Worm (Caenorhabditis elegans) whole organism, L3 larva: Measurements from ENCODE around the gene M195.2.

Source experiments
- ZK546.5 ChIP-seq: sonication (generic microtip); optimal IDR thresholded peaks from 2 replicates; lab custom pipeline; 2017; ENCODE audit warnings: missing biosample characterization, missing genetic modification characterization
- ama-1 ChIP-seq: fragments of 150-350 bp; optimal IDR thresholded peaks from 2 replicates; lab custom pipeline; 2018
- ceh-16 ChIP-seq: sonication (generic microtip); optimal IDR thresholded peaks from 2 replicates; lab custom pipeline; 2017; ENCODE audit warnings: missing biosample characterization, missing genetic modification characterization
- ceh-28 ChIP-seq: fragments of 150-350 bp; optimal IDR thresholded peaks from 2 replicates; lab custom pipeline; 2014; ENCODE audit warnings: missing biosample characterization, missing genetic modification reagents, missing genetic modification characterization
- ceh-82 ChIP-seq: fragments of 150-350 bp; optimal IDR thresholded peaks from 2 replicates; lab custom pipeline; 2014; ENCODE audit warnings: missing biosample characterization, missing genetic modification characterization
- ceh-9 ChIP-seq: sonication (generic microtip); optimal IDR thresholded peaks from 2 replicates; lab custom pipeline; 2018; ENCODE audit warnings: missing biosample characterization, missing genetic modification characterization
- egl-27 ChIP-seq: sonication (generic microtip); optimal IDR thresholded peaks from 4 replicates; lab custom pipeline; 2017; ENCODE audit warnings: missing biosample characterization, missing genetic modification reagents, missing genetic modification characterization
- egl-5 ChIP-seq: fragments of 150-350 bp; optimal IDR thresholded peaks from 2 replicates; lab custom pipeline; 2017; ENCODE audit warnings: missing biosample characterization, missing genetic modification reagents, missing genetic modification characterization, inconsistent platforms
- elt-2 ChIP-seq: sonication (generic microtip); optimal IDR thresholded peaks from 2 replicates; lab custom pipeline; 2016; ENCODE audit warnings: missing genetic modification reagents, mild to moderate bottlenecking, missing genetic modification characterization, missing compliant biosample characterization
- elt-3 ChIP-seq, 3 experiments: fragments of 150-350 bp in 1 of 3; sonication (generic microtip) in 2 of 3; optimal IDR thresholded peaks; 2 replicates in 2 of 3; 4 replicates in 1 of 3; lab custom pipeline; 2014 to 2017; ENCODE audit warnings: missing biosample characterization in 3 of 3, missing genetic modification characterization in 3 of 3
- eor-1 ChIP-seq, 2 experiments: fragments of 150-350 bp; optimal IDR thresholded peaks; 2 replicates each; lab custom pipeline; 2014 to 2018; ENCODE audit warnings: missing biosample characterization in 2 of 2, missing genetic modification characterization in 2 of 2
- fkh-10 ChIP-seq: sonication (generic microtip); optimal IDR thresholded peaks from 2 replicates; lab custom pipeline; 2017; ENCODE audit warnings: missing biosample characterization, missing genetic modification reagents, missing genetic modification characterization
- fos-1 ChIP-seq: fragments of 150-350 bp; optimal IDR thresholded peaks from 2 replicates; lab custom pipeline; 2014; ENCODE audit warnings: missing biosample characterization, missing genetic modification characterization
- hmg-11 ChIP-seq: sonication (generic microtip); optimal IDR thresholded peaks from 2 replicates; lab custom pipeline; 2016; ENCODE audit warnings: missing genetic modification characterization, missing compliant biosample characterization
- jun-1 ChIP-seq: fragments of 150-350 bp; optimal IDR thresholded peaks from 2 replicates; lab custom pipeline; 2014; ENCODE audit warnings: missing biosample characterization, missing genetic modification reagents, missing genetic modification characterization
- lin-15B ChIP-seq: fragments of 150-350 bp; optimal IDR thresholded peaks from 2 replicates; lab custom pipeline; 2014; ENCODE audit warnings: missing biosample characterization, missing genetic modification characterization
- lin-39 ChIP-seq: fragments of 150-350 bp; optimal IDR thresholded peaks from 2 replicates; lab custom pipeline; 2018; ENCODE audit warnings: missing biosample characterization, missing genetic modification reagents, missing genetic modification characterization
- lsy-12 ChIP-seq: sonication (generic microtip); optimal IDR thresholded peaks from 2 replicates; lab custom pipeline; 2016; ENCODE audit warnings: mild to moderate bottlenecking, missing genetic modification characterization, missing compliant biosample characterization
- mml-1 ChIP-seq: fragments of 150-350 bp; sonication (generic microtip); optimal IDR thresholded peaks from 3 replicates; lab custom pipeline; 2014; ENCODE audit warnings: missing biosample characterization, missing genetic modification characterization
- nfya-1 ChIP-seq: sonication (generic microtip); optimal IDR thresholded peaks from 2 replicates; lab custom pipeline; 2017; ENCODE audit warnings: missing genetic modification characterization, mild to moderate bottlenecking, missing compliant biosample characterization, antibody characterized with exemption, moderate library complexity; ENCODE audit not compliant: insufficient read depth
- nhr-11 ChIP-seq: fragments of 150-350 bp; optimal IDR thresholded peaks from 2 replicates; lab custom pipeline; 2014; ENCODE audit warnings: missing biosample characterization, missing genetic modification characterization
- nhr-12 ChIP-seq: fragments of 150-350 bp; optimal IDR thresholded peaks from 2 replicates; lab custom pipeline; 2014; ENCODE audit warnings: missing biosample characterization, missing genetic modification characterization
- nhr-23 ChIP-seq: fragments of 150-350 bp; optimal IDR thresholded peaks from 2 replicates; lab custom pipeline; 2014; ENCODE audit warnings: missing biosample characterization, missing genetic modification reagents, missing genetic modification characterization
- nhr-237 ChIP-seq: fragments of 150-350 bp; optimal IDR thresholded peaks from 2 replicates; lab custom pipeline; 2014; ENCODE audit warnings: missing biosample characterization, missing genetic modification characterization
- nhr-25 ChIP-seq: sonication (generic microtip); optimal IDR thresholded peaks from 2 replicates; lab custom pipeline; 2017; ENCODE audit warnings: missing biosample characterization, missing genetic modification characterization
- nhr-28 ChIP-seq: fragments of 150-350 bp; optimal IDR thresholded peaks from 2 replicates; lab custom pipeline; 2014; ENCODE audit warnings: missing biosample characterization, missing genetic modification characterization
- nhr-43 ChIP-seq: sonication (generic microtip); optimal IDR thresholded peaks from 2 replicates; lab custom pipeline; 2016; ENCODE audit warnings: mild to moderate bottlenecking, missing genetic modification characterization, missing compliant biosample characterization; ENCODE audit not compliant: poor library complexity, severe bottlenecking
- nhr-67 ChIP-seq: fragments of 150-350 bp; optimal IDR thresholded peaks from 2 replicates; lab custom pipeline; 2014; ENCODE audit warnings: missing biosample characterization, missing genetic modification characterization
- nhr-76 ChIP-seq: fragments of 150-350 bp; sonication (generic microtip); optimal IDR thresholded peaks from 5 replicates; lab custom pipeline; 2014; ENCODE audit warnings: missing biosample characterization, missing genetic modification characterization
- nhr-77 ChIP-seq: fragments of 150-350 bp; optimal IDR thresholded peaks from 2 replicates; lab custom pipeline; 2014; ENCODE audit warnings: missing biosample characterization, missing genetic modification characterization
- pha-4 ChIP-seq: fragments of 150-350 bp; optimal IDR thresholded peaks from 2 replicates; lab custom pipeline; 2014; ENCODE audit warnings: missing biosample characterization, missing genetic modification reagents, missing genetic modification characterization
- pqm-1 ChIP-seq: fragments of 150-350 bp; optimal IDR thresholded peaks from 2 replicates; lab custom pipeline; 2017; ENCODE audit warnings: missing biosample characterization, missing genetic modification characterization, inconsistent platforms
- sea-2 ChIP-seq: fragments of 150-350 bp; sonication (generic microtip); optimal IDR thresholded peaks from 4 replicates; lab custom pipeline; 2014; ENCODE audit warnings: missing biosample characterization, missing genetic modification reagents, missing genetic modification characterization
- skn-1 ChIP-seq: fragments of 150-350 bp; optimal IDR thresholded peaks from 2 replicates; lab custom pipeline; 2014; ENCODE audit warnings: missing biosample characterization, missing genetic modification characterization
- snpc-4 ChIP-seq: fragments of 150-350 bp; optimal IDR thresholded peaks from 2 replicates; lab custom pipeline; 2014; ENCODE audit warnings: missing biosample characterization, missing genetic modification characterization
- unc-39 ChIP-seq: sonication (generic microtip); optimal IDR thresholded peaks from 4 replicates; lab custom pipeline; 2017; ENCODE audit warnings: missing biosample characterization, missing genetic modification characterization
- unc-62 ChIP-seq: fragments of 150-350 bp; sonication (generic microtip); optimal IDR thresholded peaks from 4 replicates; lab custom pipeline; 2014; ENCODE audit warnings: missing biosample characterization, missing genetic modification reagents, missing genetic modification characterization

Gene M195.2

DNA sequence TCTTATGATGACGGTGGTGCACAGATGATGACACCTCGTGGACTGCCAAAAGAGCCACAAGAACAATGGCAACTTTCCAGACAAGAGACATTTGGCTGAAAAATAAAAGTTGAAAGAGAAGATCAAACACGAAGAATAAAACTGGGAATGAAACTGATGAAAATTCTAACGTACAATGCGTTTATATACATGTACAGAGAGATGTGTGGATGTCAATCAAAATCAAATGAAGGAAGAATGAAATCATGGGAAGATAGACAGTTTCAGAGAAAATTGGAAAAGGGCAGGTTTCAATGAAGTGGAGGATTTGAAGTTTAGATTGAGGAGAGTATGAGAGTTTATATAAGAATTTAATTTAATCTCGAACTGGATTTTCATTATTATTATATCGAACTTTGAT lies 38.5 kb downstream of the M195.2 start, which contains the start of gene dod-23:
dod-23 (minus strand) TSS at position 101 of the 400 bp plus-strand sequence.
- TF ChIP-seq snpc-4 (tag; lab: Kevin White, UChicago), result no peak
- no peak for TF ChIP-seq unc-62
- TF ChIP-seq sea-2 (GFP tag; lab: Kevin White, UChicago), result no peak
- no peak for TF ChIP-seq ceh-82
- no peak for TF ChIP-seq fos-1 (tag; lab: Kevin White, UChicago)
- TF ChIP-seq nhr-43 (tag; lab: Kevin White, UChicago), result no peak
- TF ChIP-seq ceh-16 (tag; lab: Kevin White, UChicago), result no peak
- no peak for TF ChIP-seq ceh-28 (tag; lab: Kevin White, UChicago)
- TF ChIP-seq unc-39 (tag; lab: Kevin White, UChicago), result no peak
- no peak for TF ChIP-seq eor-1 (tag; optimal IDR thresholded peaks at IDR 0.05; lab: Kevin White, UChicago)
- TF ChIP-seq ZK546.5, result no peak
- TF ChIP-seq hmg-11 (tag; lab: Kevin White, UChicago), result no peak
- TF ChIP-seq nhr-28, result no peak
- TF ChIP-seq jun-1 (tag; lab: Kevin White, UChicago), result no peak
- TF ChIP-seq nhr-67 (tag; lab: Kevin White, UChicago), result no peak
- no peak for TF ChIP-seq lsy-12 (tag; lab: Kevin White, UChicago)
- TF ChIP-seq lin-15B (tag; lab: Kevin White, UChicago), result no peak
- TF ChIP-seq lin-39 (tag; lab: Kevin White, UChicago), result no peak
- TF ChIP-seq egl-5 (tag; lab: Kevin White, UChicago), result no peak

- TF ChIP-seq unc-39 (tag; lab: Kevin White, UChicago), result no peak
- peak; percentile 33 for TF ChIP-seq jun-1 (tag; lab: Kevin White, UChicago)
- no peak for TF ChIP-seq nhr-77
- TF ChIP-seq fkh-10 (GFP tag; lab: Kevin White, UChicago), result no peak
- no peak for TF ChIP-seq ama-1
- TF ChIP-seq nhr-25, result no peak
- no peak for TF ChIP-seq lin-39 (tag; lab: Kevin White, UChicago)
- TF ChIP-seq nhr-12 (tag; lab: Kevin White, UChicago), result no peak
- no peak for TF ChIP-seq nhr-76 (tag; lab: Kevin White, UChicago)
- no peak for TF ChIP-seq ZK546.5
- peak; percentile 61 for TF ChIP-seq elt-2 (tag; lab: Kevin White, UChicago)
- TF ChIP-seq pqm-1 (tag; lab: Kevin White, UChicago), result peak; percentile 44
- TF ChIP-seq nhr-23 (tag; lab: Kevin White, UChicago), result no peak
- TF ChIP-seq eor-1 (tag; optimal IDR thresholded peaks at IDR 0.05; lab: Kevin White, UChicago), result no peak
- TF ChIP-seq sea-2 (GFP tag; lab: Kevin White, UChicago), result no peak
- no peak for TF ChIP-seq mml-1 (tag; lab: Kevin White, UChicago)
- no peak for TF ChIP-seq ceh-9 (tag; lab: Kevin White, UChicago)
- TF ChIP-seq egl-27, result no peak
- TF ChIP-seq snpc-4 (tag; lab: Kevin White, UChicago), result no peak
- TF ChIP-seq nhr-11, result no peak
- no peak for TF ChIP-seq nhr-43 (tag; lab: Kevin White, UChicago)
- no peak for TF ChIP-seq nhr-28
- no peak for TF ChIP-seq ceh-16 (tag; lab: Kevin White, UChicago)
Observed at ce11 chrII:8399997-8400396, 39.4 kb downstream of the M195.2 start.

DNA sequence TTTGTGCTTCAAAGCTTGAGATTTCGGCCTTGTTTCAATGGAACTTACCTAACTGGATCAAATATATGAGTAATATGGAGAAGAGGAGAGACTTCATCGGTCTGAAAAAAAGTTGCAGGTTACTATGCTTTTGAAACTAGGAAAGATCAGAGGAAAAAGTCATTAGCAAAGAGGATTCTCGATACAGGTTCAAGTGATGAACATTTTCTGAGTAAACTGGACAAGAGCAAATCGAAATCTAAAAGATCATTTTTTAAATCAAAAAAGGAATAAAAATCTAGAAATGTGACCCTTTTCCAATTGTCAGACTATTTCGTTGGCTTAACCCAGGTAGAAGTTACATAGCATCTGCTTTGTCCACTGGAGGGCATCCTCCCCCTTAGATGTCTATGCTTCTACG lies 44.2 kb downstream of the M195.2 start, which contains the start of gene skpo-1:
skpo-1 (minus strand) TSS at position 101 of the 400 bp plus-strand sequence.
- TF ChIP-seq fkh-10 (GFP tag; lab: Kevin White, UChicago), result no peak
- TF ChIP-seq nhr-12 (tag; lab: Kevin White, UChicago), result no peak
- no peak for TF ChIP-seq elt-3 (tag; optimal IDR thresholded peaks at IDR 0.05; lab: Kevin White, UChicago)
- no peak for TF ChIP-seq hmg-11 (tag; lab: Kevin White, UChicago)
- TF ChIP-seq egl-5 (tag; lab: Kevin White, UChicago), result no peak
- no peak for TF ChIP-seq lsy-12 (tag; lab: Kevin White, UChicago)
- TF ChIP-seq ceh-28 (tag; lab: Kevin White, UChicago), result no peak
- TF ChIP-seq fos-1 (tag; lab: Kevin White, UChicago), result no peak
- no peak for TF ChIP-seq egl-27
- no peak for TF ChIP-seq nhr-43 (tag; lab: Kevin White, UChicago)
- TF ChIP-seq pha-4 (tag; lab: Kevin White, UChicago), result no peak
- no peak for TF ChIP-seq ama-1
- TF ChIP-seq skn-1 (tag; lab: Kevin White, UChicago), result no peak
- no peak for TF ChIP-seq pqm-1 (tag; lab: Kevin White, UChicago)
- no peak for TF ChIP-seq nhr-237 (tag; lab: Kevin White, UChicago)
- no peak for TF ChIP-seq nfya-1 (tag; lab: Kevin White, UChicago)
- no peak for TF ChIP-seq nhr-76 (tag; lab: Kevin White, UChicago)
- no peak for TF ChIP-seq nhr-67 (tag; lab: Kevin White, UChicago)
